Worm (Caenorhabditis elegans) whole organism, young adult: Measurements from ENCODE around the gene C33D9.10.

ENCODE experiments used
- athp-1 ChIP-seq: sonication (generic microtip); optimal IDR thresholded peaks from 2 replicates; lab custom pipeline; 2017; ENCODE audit warnings: mild to moderate bottlenecking, missing genetic modification characterization, missing compliant biosample characterization
- hlh-26 ChIP-seq: fragments of 200-800 bp; sonication (Bioruptor generic); conservative IDR thresholded peaks from 2 replicates; pipeline ENCODE4 v1.3.6; 2022; ENCODE audit warnings: missing genetic modification reagents, missing genetic modification characterization, missing compliant biosample characterization
- lag-1 ChIP-seq: fragments of 200-800 bp; sonication (Bioruptor generic); IDR thresholded peaks from 2 replicates; pipeline ENCODE4 v1.3.6; 2022; ENCODE audit warnings: missing genetic modification reagents, missing genetic modification characterization, missing compliant biosample characterization
- nfya-2 ChIP-seq: fragments of 200-800 bp; sonication (Bioruptor generic); IDR thresholded peaks from 2 replicates; pipeline ENCODE4 v1.3.6; 2022; ENCODE audit warnings: missing genetic modification reagents, missing genetic modification characterization, missing compliant biosample characterization
- nhr-80 ChIP-seq: sonication (generic microtip); optimal IDR thresholded peaks from 2 replicates; lab custom pipeline; 2016; ENCODE audit warnings: missing genetic modification characterization, missing compliant biosample characterization
- zfh-2 ChIP-seq: fragments of 200-800 bp; sonication (Bioruptor generic); conservative IDR thresholded peaks from 2 replicates; pipeline ENCODE4 v1.3.6; 2022; ENCODE audit warnings: missing genetic modification reagents, missing genetic modification characterization, missing compliant biosample characterization
- ztf-25 ChIP-seq: fragments of 200-800 bp; sonication (Bioruptor generic); IDR thresholded peaks from 2 replicates; pipeline ENCODE4 v1.3.6; 2022; ENCODE audit warnings: missing genetic modification reagents, missing genetic modification characterization, missing compliant biosample characterization
- ztf-3 ChIP-seq: fragments of 200-800 bp; sonication (Bioruptor generic); optimal IDR thresholded peaks from 2 replicates; lab custom pipeline; 2018; ENCODE audit warnings: mild to moderate bottlenecking, missing genetic modification characterization, missing compliant biosample characterization

ce11 chrIV:8745591-8746302, 42.2 kb downstream of the C33D9.10 start, which contains the start of the genes F20C5.7 and parg-1:
- TF ChIP-seq athp-1 (tag; lab: Kevin White, UChicago) (no peak), ztf-25 (GFP tag; lab: Robert Waterston, UW) (no peak), nhr-80 (tag; lab: Kevin White, UChicago) (no peak), nfya-2 (GFP tag; lab: Robert Waterston, UW) (no peak), zfh-2 (GFP tag; lab: Robert Waterston, UW) (no peak), hlh-26 (GFP tag; lab: Robert Waterston, UW) (no peak), ztf-3 (GFP tag; lab: Kevin White, UChicago) (no peak), lag-1 (GFP tag; lab: Robert Waterston, UW) (no peak)
